Worm (Caenorhabditis elegans): ENCODE data around the gene sdz-1.

ce11 chrIII:8652112-8652694 is 47.9 kb downstream of the sdz-1 start:
- no peak for TF ChIP-seq fkh-10 (GFP tag; optimal IDR thresholded peaks at IDR 0.05)
- TF ChIP-seq nhr-12 (tag; optimal IDR thresholded peaks at IDR 0.05): no peak
- TF ChIP-seq jun-1 (tag; optimal IDR thresholded peaks at IDR 0.05): no peak
- peak; percentile 13 for TF ChIP-seq tbx-2 (tag; optimal IDR thresholded peaks at IDR 0.05)
- TF ChIP-seq nhr-28 (tag; optimal IDR thresholded peaks at IDR 0.05): no peak
- TF ChIP-seq hlh-17 (GFP tag; optimal IDR thresholded peaks at IDR 0.05; ENCODE audit: borderline replicate concordance): no peak
- no peak for TF ChIP-seq unc-62 (GFP tag; optimal IDR thresholded peaks at IDR 0.05)
- TF ChIP-seq lin-39 (tag; optimal IDR thresholded peaks at IDR 0.05): no peak
